Worm (Caenorhabditis elegans) whole organism, young adult: ENCODE measurements around the gene nhr-87.

Experiments
- F49E8.2 ChIP-seq: sonication (generic microtip); optimal IDR thresholded peaks from 3 replicates; lab custom pipeline; 2017; ENCODE audit warnings: missing genetic modification characterization, mild to moderate bottlenecking, missing compliant biosample characterization, antibody characterized with exemption, moderate library complexity; ENCODE audit not compliant: insufficient read depth
- ets-4 ChIP-seq: fragments of 200-800 bp; sonication (Bioruptor generic); optimal IDR thresholded peaks from 2 replicates; lab custom pipeline; 2018; ENCODE audit warnings: mild to moderate bottlenecking, missing genetic modification characterization, missing compliant biosample characterization
- let-607 ChIP-seq, 2 experiments: fragments of 200-800 bp in 1 of 2; sonication (Bioruptor generic) in 1 of 2; sonication (generic microtip) in 1 of 2; optimal IDR thresholded peaks; 2 replicates each; lab custom pipeline; 2016 to 2018; ENCODE audit warnings: mild to moderate bottlenecking in 2 of 2, missing compliant biosample characterization in 2 of 2, missing genetic modification characterization in 2 of 2, moderate library complexity in 2 of 2, missing genotype in 1 of 2
- lin-35 ChIP-seq, 3 experiments: fragments of 150-350 bp in 2 of 3; sonication (generic microtip) in 1 of 3; optimal IDR thresholded peaks; 2 replicates each; lab custom pipeline; 2014 to 2018; ENCODE audit warnings: missing biosample characterization in 3 of 3, missing genetic modification characterization in 3 of 3, missing genetic modification reagents in 3 of 3
- madf-6 ChIP-seq: fragments of 200-800 bp; sonication (Bioruptor generic); IDR thresholded peaks from 2 replicates; pipeline ENCODE4 v1.3.6; 2022; ENCODE audit warnings: missing genetic modification reagents, missing genetic modification characterization, missing compliant biosample characterization
- pha-4 ChIP-seq: fragments of 150-350 bp; sonication (generic microtip); optimal IDR thresholded peaks from 2 replicates; lab custom pipeline; 2014; ENCODE audit warnings: missing biosample characterization, missing genetic modification reagents, missing genetic modification characterization

DNA sequence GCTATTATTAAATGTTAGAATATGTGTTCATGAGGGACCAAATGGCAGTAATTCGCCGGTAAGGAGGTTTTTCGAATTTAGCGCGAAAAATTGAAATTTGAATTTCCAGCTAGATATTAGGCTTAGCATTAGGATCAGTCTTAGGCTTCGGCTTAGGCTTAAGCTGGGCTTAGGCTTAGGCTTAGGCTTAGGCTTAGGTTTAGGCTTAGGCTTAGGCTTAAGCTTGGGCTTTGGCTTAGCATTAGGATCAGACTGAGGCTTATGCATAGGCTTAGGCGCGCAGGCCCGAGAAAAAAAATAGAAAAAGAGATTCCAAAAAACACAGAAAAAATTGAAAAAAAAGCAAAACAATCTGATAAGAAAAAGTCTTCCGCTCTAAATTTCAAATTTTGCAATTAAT is 4.5 kb downstream of the nhr-87 start:
- TF ChIP-seq F49E8.2 (tag; lab: Kevin White, UChicago) (no peak), madf-6 (GFP tag; lab: Robert Waterston, UW) (no peak), ets-4 (GFP tag; lab: Kevin White, UChicago) (no peak), let-607 (tag; optimal IDR thresholded peaks at IDR 0.05; lab: Kevin White, UChicago) (no peak), lin-35 (GFP tag; optimal IDR thresholded peaks at IDR 0.05; lab: Kevin White, UChicago) (no peak), pha-4 (tag; lab: Kevin White, UChicago) (no peak)
